Worm (Caenorhabditis elegans): ENCODE measurements around the gene sri-20.

sri-20 gene

ce11 chrV:10404701-10405100, 36.3 kb downstream of the sri-20 start:
- TF ChIP-seq elt-2 (tag; optimal IDR thresholded peaks at IDR 0.05), result no peak
- no peak for TF ChIP-seq sea-2 (GFP tag; optimal IDR thresholded peaks at IDR 0.05)
- TF ChIP-seq ceh-9 (tag; optimal IDR thresholded peaks at IDR 0.05), result no peak
- no peak for TF ChIP-seq ceh-16 (tag; optimal IDR thresholded peaks at IDR 0.05)
- no peak for TF ChIP-seq egl-27 (tag; optimal IDR thresholded peaks at IDR 0.05)

ce11 chrV:10406313-10406712, 38.0 kb downstream of the sri-20 start, which contains the start of gene F15H10.7:
Gene F15H10.7 (minus strand): TSS chrV:10406413.
- TF ChIP-seq hmg-11 (tag; optimal IDR thresholded peaks at IDR 0.05) (no peak), ztf-11 (tag; optimal IDR thresholded peaks at IDR 0.05) (no peak), nhr-77 (tag; optimal IDR thresholded peaks at IDR 0.05) (no peak), aly-2 (tag; optimal IDR thresholded peaks at IDR 0.05) (no peak), nhr-28 (tag; optimal IDR thresholded peaks at IDR 0.05) (no peak), pqm-1 (tag; optimal IDR thresholded peaks at IDR 0.05) (no peak), ztf-4 (tag; optimal IDR thresholded peaks at IDR 0.05) (no peak), ceh-82 (tag; optimal IDR thresholded peaks at IDR 0.05) (no peak), lsy-12 (tag; optimal IDR thresholded peaks at IDR 0.05) (no peak), mml-1 (tag; optimal IDR thresholded peaks at IDR 0.05) (no peak), nhr-76 (tag; optimal IDR thresholded peaks at IDR 0.05) (no peak), lin-39 (tag; optimal IDR thresholded peaks at IDR 0.05) (no peak), unc-62 (GFP tag; optimal IDR thresholded peaks at IDR 0.05) (no peak), pha-4 (tag; optimal IDR thresholded peaks at IDR 0.05) (no peak), eor-1 (tag; optimal IDR thresholded peaks at IDR 0.05) (no peak), tbx-2 (tag; optimal IDR thresholded peaks at IDR 0.05) (no peak), nhr-12 (tag; optimal IDR thresholded peaks at IDR 0.05) (no peak), ZK546.5 (tag; optimal IDR thresholded peaks at IDR 0.05) (no peak), R02D3.7 (tag; optimal IDR thresholded peaks at IDR 0.05) (no peak)

- TF ChIP-seq ZK546.5 (tag; optimal IDR thresholded peaks at IDR 0.05) (no peak), pha-4 (tag; optimal IDR thresholded peaks at IDR 0.05) (no peak), tbx-2 (tag; optimal IDR thresholded peaks at IDR 0.05) (no peak), sea-2 (GFP tag; optimal IDR thresholded peaks at IDR 0.05) (no peak), ceh-9 (tag; optimal IDR thresholded peaks at IDR 0.05) (no peak), nhr-76 (tag; optimal IDR thresholded peaks at IDR 0.05) (no peak), ztf-4 (tag; optimal IDR thresholded peaks at IDR 0.05) (no peak), ama-1 (optimal IDR thresholded peaks at IDR 0.05) (no peak)
Observed at ce11 chrV:10410030-10410713, 41.8 kb downstream of the sri-20 start, which contains the start of gene F15H10.12. Gene F15H10.12 (minus strand): TSS chrV:10410080.

- TF ChIP-seq mdl-1 (tag; optimal IDR thresholded peaks at IDR 0.05), result no peak
- TF ChIP-seq aly-2 (tag; optimal IDR thresholded peaks at IDR 0.05), result no peak
- no peak for TF ChIP-seq nhr-77 (tag; optimal IDR thresholded peaks at IDR 0.05)
- TF ChIP-seq pha-4 (tag; optimal IDR thresholded peaks at IDR 0.05), result no peak
- TF ChIP-seq nhr-11 (tag; optimal IDR thresholded peaks at IDR 0.05), result no peak
- TF ChIP-seq eor-1 (tag; optimal IDR thresholded peaks at IDR 0.05), result no peak
- no peak for TF ChIP-seq ceh-82 (tag; optimal IDR thresholded peaks at IDR 0.05)
- TF ChIP-seq nfya-1 (tag; optimal IDR thresholded peaks at IDR 0.05; ENCODE audit: insufficient read depth), result no peak
- no peak for TF ChIP-seq jun-1 (tag; optimal IDR thresholded peaks at IDR 0.05)
- no peak for TF ChIP-seq unc-62 (GFP tag; optimal IDR thresholded peaks at IDR 0.05)
- no peak for TF ChIP-seq hmg-11 (tag; optimal IDR thresholded peaks at IDR 0.05)
Observed at ce11 chrV:10414610-10415009, 46.3 kb downstream of the sri-20 start, which contains the start of gene F15H10.9. Gene F15H10.9 (minus strand): TSS chrV:10414710.

- TF ChIP-seq lin-39 (tag; optimal IDR thresholded peaks at IDR 0.05), result no peak
- TF ChIP-seq egl-5 (tag; optimal IDR thresholded peaks at IDR 0.05), result no peak
- TF ChIP-seq jun-1 (tag; optimal IDR thresholded peaks at IDR 0.05), result no peak
- TF ChIP-seq fkh-10 (GFP tag; optimal IDR thresholded peaks at IDR 0.05), result no peak
- TF ChIP-seq unc-62 (GFP tag; optimal IDR thresholded peaks at IDR 0.05), result no peak
- no peak for TF ChIP-seq ztf-11 (tag; optimal IDR thresholded peaks at IDR 0.05)
- no peak for TF ChIP-seq lin-15B (tag; optimal IDR thresholded peaks at IDR 0.05)
- TF ChIP-seq elt-1 (tag; optimal IDR thresholded peaks at IDR 0.05), result no peak
- TF ChIP-seq pqm-1 (tag; optimal IDR thresholded peaks at IDR 0.05), result no peak
- TF ChIP-seq elt-2 (tag; optimal IDR thresholded peaks at IDR 0.05), result no peak
- no peak for TF ChIP-seq nhr-25 (tag; optimal IDR thresholded peaks at IDR 0.05)
Observed at ce11 chrV:10416925-10417324, 48.6 kb downstream of the sri-20 start, which contains the start of gene F15H10.10. Gene F15H10.10 (minus strand): TSS chrV:10417025.

All from whole organism, L3 larva.